Fruit fly (Drosophila melanogaster) whole organism, embryonic: ENCODE measurements around the gene CG12507.
A peak's percentile ranks its signal among the peaks of the same experiment; 100 is the strongest.

Experiments used
- Ada2b ChIP-seq: fragments of 200-800 bp; sonication (Bioruptor generic); IDR thresholded peaks from 2 replicates; pipeline ENCODE4 v1.3.6; 2022; ENCODE audit warnings: missing biosample characterization, missing genetic modification characterization
- B-H2 ChIP-seq: fragments of 200-800 bp; sonication (Bioruptor generic); optimal IDR thresholded peaks from 2 replicates; lab custom pipeline; 2018; ENCODE audit warnings: missing biosample characterization, mild to moderate bottlenecking, missing genetic modification characterization
- Bdp1 ChIP-seq: fragments of 200-800 bp; sonication (Bioruptor generic); optimal IDR thresholded peaks from 3 replicates; lab custom pipeline; 2016; ENCODE audit warnings: missing biosample characterization, missing genetic modification characterization
- CG10654 ChIP-seq: fragments of 200-800 bp; sonication (Bioruptor generic); optimal IDR thresholded peaks from 2 replicates; lab custom pipeline; 2016; ENCODE audit warnings: missing biosample characterization, missing genetic modification characterization
- CG12391 ChIP-seq: fragments of 200-800 bp; sonication (Bioruptor generic); optimal IDR thresholded peaks from 3 replicates; lab custom pipeline; 2018; ENCODE audit warnings: missing biosample characterization, mild to moderate bottlenecking, missing genetic modification characterization, moderate library complexity
- CG13296 ChIP-seq: fragments of 200-800 bp; sonication (Bioruptor generic); optimal IDR thresholded peaks from 3 replicates; lab custom pipeline; 2018; ENCODE audit warnings: missing biosample characterization, mild to moderate bottlenecking, missing genetic modification characterization
- CG14014 ChIP-seq: fragments of 200-800 bp; sonication (Bioruptor generic); IDR thresholded peaks from 2 replicates; pipeline ENCODE4 v1.3.6; 2022; ENCODE audit warnings: missing biosample characterization, missing genetic modification characterization
- CG14710 ChIP-seq: fragments of 200-800 bp; sonication (Bioruptor generic); optimal IDR thresholded peaks from 3 replicates; lab custom pipeline; 2019; ENCODE audit warnings: missing biosample characterization, mild to moderate bottlenecking, missing genetic modification characterization, moderate library complexity
- CG14965 ChIP-seq: fragments of 200-800 bp; sonication (Bioruptor generic); optimal IDR thresholded peaks from 2 replicates; lab custom pipeline; 2016; ENCODE audit warnings: missing biosample characterization, missing genetic modification characterization, borderline replicate concordance
- CG17328 ChIP-seq: fragments of 200-800 bp; sonication (Bioruptor generic); IDR thresholded peaks from 2 replicates; pipeline ENCODE4 v1.3.6; 2022; ENCODE audit warnings: missing biosample characterization, missing genetic modification characterization
- CG17612 ChIP-seq: fragments of 200-800 bp; sonication (Bioruptor generic); IDR thresholded peaks from 2 replicates; pipeline ENCODE4 v1.3.6; 2022; ENCODE audit warnings: missing biosample characterization, missing genetic modification characterization
- CG1832 ChIP-seq: fragments of 200-800 bp; sonication (Bioruptor generic); optimal IDR thresholded peaks from 2 replicates; lab custom pipeline; 2017; ENCODE audit warnings: missing biosample characterization, mild to moderate bottlenecking, missing genetic modification characterization, inconsistent platforms
- CG18599 ChIP-seq: fragments of 200-800 bp; sonication (Bioruptor generic); optimal IDR thresholded peaks from 3 replicates; lab custom pipeline; 2017; ENCODE audit warnings: missing biosample characterization, missing genetic modification characterization, mild to moderate bottlenecking, moderate library complexity, missing genetic modification reagents
- CG31388 ChIP-seq: fragments of 200-800 bp; sonication (Bioruptor generic); optimal IDR thresholded peaks from 2 replicates; lab custom pipeline; 2016; ENCODE audit warnings: missing biosample characterization, missing genetic modification characterization
- CG31441 ChIP-seq: fragments of 200-800 bp; sonication (Bioruptor generic); IDR thresholded peaks from 2 replicates; pipeline ENCODE4 v1.3.6; 2022; ENCODE audit warnings: missing biosample characterization, missing genetic modification characterization
- CG32767 ChIP-seq: fragments of 200-800 bp; sonication (Bioruptor generic); IDR thresholded peaks from 2 replicates; pipeline ENCODE4 v1.3.6; 2022; ENCODE audit warnings: missing biosample characterization, missing genetic modification characterization
- CG3281 ChIP-seq: fragments of 200-800 bp; sonication (Bioruptor generic); optimal IDR thresholded peaks from 3 replicates; lab custom pipeline; 2017; ENCODE audit warnings: missing biosample characterization, mild to moderate bottlenecking, missing genetic modification characterization
- CG3847 ChIP-seq: fragments of 200-800 bp; sonication (Bioruptor generic); IDR thresholded peaks from 2 replicates; pipeline ENCODE4 v1.3.6; 2022; ENCODE audit warnings: missing biosample characterization, missing genetic modification characterization
- CG42726 ChIP-seq: fragments of 200-800 bp; sonication (Bioruptor generic); IDR thresholded peaks from 2 replicates; pipeline ENCODE4 v1.3.6; 2022; ENCODE audit warnings: missing biosample characterization, missing genetic modification characterization; ENCODE audit not compliant: partially characterized antibody
- CG4328 ChIP-seq: fragments of 200-800 bp; sonication (Bioruptor generic); optimal IDR thresholded peaks from 3 replicates; lab custom pipeline; 2017; ENCODE audit warnings: missing biosample characterization, missing genetic modification reagents, missing genetic modification characterization
- CG4424 ChIP-seq: fragments of 200-800 bp; sonication (Bioruptor generic); optimal IDR thresholded peaks from 3 replicates; lab custom pipeline; 2016; ENCODE audit warnings: missing biosample characterization, missing genetic modification characterization
- CG6765 ChIP-seq: fragments of 200-800 bp; sonication (Bioruptor generic); optimal IDR thresholded peaks from 3 replicates; lab custom pipeline; 2017; ENCODE audit warnings: missing biosample characterization, mild to moderate bottlenecking, missing genetic modification characterization
- CG8388 ChIP-seq: fragments of 200-800 bp; sonication (Bioruptor generic); optimal IDR thresholded peaks from 2 replicates; lab custom pipeline; 2019; ENCODE audit warnings: missing biosample characterization, mild to moderate bottlenecking, missing genetic modification characterization, moderate library complexity
- CrebB ChIP-seq: fragments of 200-800 bp; sonication (Bioruptor generic); optimal IDR thresholded peaks from 3 replicates; lab custom pipeline; 2018; ENCODE audit warnings: missing biosample characterization, mild to moderate bottlenecking, missing genetic modification characterization
- D19B ChIP-seq: fragments of 200-800 bp; sonication (Bioruptor generic); optimal IDR thresholded peaks from 2 replicates; lab custom pipeline; 2017; ENCODE audit warnings: missing biosample characterization, mild to moderate bottlenecking, missing genetic modification characterization
- Dip2 ChIP-seq: fragments of 200-800 bp; sonication (Bioruptor generic); IDR thresholded peaks from 2 replicates; pipeline ENCODE4 v1.3.6; 2022; ENCODE audit warnings: missing biosample characterization, missing genetic modification characterization
- Dip3 ChIP-seq: fragments of 200-800 bp; sonication (Bioruptor generic); optimal IDR thresholded peaks from 3 replicates; lab custom pipeline; 2016; ENCODE audit warnings: missing biosample characterization, missing genetic modification characterization
- GATAe ChIP-seq: fragments of 200-800 bp; sonication (Bioruptor generic); conservative IDR thresholded peaks from 2 replicates; pipeline ENCODE4 v1.3.6; 2022; ENCODE audit warnings: missing biosample characterization, missing genetic modification characterization
- Gug ChIP-seq: fragments of 200-800 bp; sonication (Bioruptor generic); IDR thresholded peaks from 4 replicates; pipeline ENCODE4 v1.3.6; 2022; ENCODE audit warnings: missing biosample characterization, missing genetic modification characterization
- Hmr ChIP-seq: fragments of 200-800 bp; sonication (Bioruptor generic); optimal IDR thresholded peaks from 3 replicates; lab custom pipeline; 2017; ENCODE audit warnings: mild to moderate bottlenecking, missing biosample characterization, missing genetic modification reagents, missing genetic modification characterization
- Mad ChIP-seq: fragments of 200-800 bp; sonication (Bioruptor generic); optimal IDR thresholded peaks from 2 replicates; lab custom pipeline; 2016; ENCODE audit warnings: missing biosample characterization, missing genetic modification characterization
- Meics ChIP-seq: fragments of 200-800 bp; sonication (Bioruptor generic); optimal IDR thresholded peaks from 2 replicates; lab custom pipeline; 2017; ENCODE audit warnings: missing biosample characterization, mild to moderate bottlenecking, missing genetic modification characterization
- Nf-YC ChIP-seq: fragments of 200-800 bp; optimal IDR thresholded peaks from 3 replicates; lab custom pipeline; 2019; ENCODE audit warnings: missing biosample characterization, mild to moderate bottlenecking, missing genetic modification characterization, moderate library complexity
- al ChIP-seq: fragments of 200-800 bp; sonication (Bioruptor generic); IDR thresholded peaks from 2 replicates; pipeline ENCODE4 v1.3.6; 2022; ENCODE audit warnings: missing biosample characterization, missing genetic modification characterization
- bigmax ChIP-seq: fragments of 200-800 bp; sonication (Bioruptor generic); optimal IDR thresholded peaks from 2 replicates; lab custom pipeline; 2018; ENCODE audit warnings: missing biosample characterization, mild to moderate bottlenecking, missing genetic modification characterization
- corto ChIP-seq: fragments of 200-800 bp; sonication (Bioruptor generic); optimal IDR thresholded peaks from 2 replicates; lab custom pipeline; 2016; ENCODE audit warnings: missing biosample characterization, mild to moderate bottlenecking, missing genetic modification characterization, moderate library complexity
- cwo ChIP-seq: fragments of 200-800 bp; sonication (Bioruptor generic); optimal IDR thresholded peaks from 3 replicates; lab custom pipeline; 2017; ENCODE audit warnings: missing biosample characterization, missing genetic modification characterization, mild to moderate bottlenecking, moderate library complexity, missing genetic modification reagents
- ftz-f1 ChIP-seq: fragments of 200-800 bp; sonication (Bioruptor generic); optimal IDR thresholded peaks from 2 replicates; lab custom pipeline; 2016; ENCODE audit warnings: missing biosample characterization, missing genetic modification characterization
- gce ChIP-seq: fragments of 200-800 bp; sonication (Bioruptor generic); IDR thresholded peaks from 3 replicates; pipeline ENCODE4 v1.3.6; 2022; ENCODE audit warnings: missing biosample characterization, missing genetic modification characterization
- jing ChIP-seq: fragments of 200-800 bp; sonication (Bioruptor generic); optimal IDR thresholded peaks from 2 replicates; lab custom pipeline; 2018; ENCODE audit warnings: missing biosample characterization, mild to moderate bottlenecking, missing genetic modification characterization
- kni ChIP-seq: fragments of 200-800 bp; sonication (Bioruptor generic); optimal IDR thresholded peaks from 3 replicates; lab custom pipeline; 2017; ENCODE audit warnings: mild to moderate bottlenecking, missing biosample characterization, missing genetic modification reagents, missing genetic modification characterization
- lab ChIP-seq: fragments of 200-800 bp; sonication (Bioruptor generic); optimal IDR thresholded peaks from 3 replicates; lab custom pipeline; 2017; ENCODE audit warnings: missing biosample characterization, missing genetic modification characterization, mild to moderate bottlenecking, moderate library complexity, missing genetic modification reagents
- nom ChIP-seq: fragments of 200-800 bp; sonication (Bioruptor generic); optimal IDR thresholded peaks from 2 replicates; lab custom pipeline; 2017; ENCODE audit warnings: missing biosample characterization, missing genetic modification characterization, mild to moderate bottlenecking, moderate library complexity, missing genetic modification reagents
- sens-2 ChIP-seq: fragments of 200-800 bp; sonication (Bioruptor generic); IDR thresholded peaks from 2 replicates; pipeline ENCODE4 v1.3.6; 2022; ENCODE audit warnings: missing biosample characterization, missing genetic modification characterization
- seq ChIP-seq: fragments of 200-800 bp; sonication (Bioruptor generic); IDR thresholded peaks from 2 replicates; pipeline ENCODE4 v1.3.6; 2022; ENCODE audit warnings: missing biosample characterization, missing genetic modification characterization
- sna ChIP-seq: fragments of 200-800 bp; sonication (Bioruptor generic); IDR thresholded peaks from 2 replicates; pipeline ENCODE4 v1.3.6; 2022; ENCODE audit warnings: missing biosample characterization, missing genetic modification characterization; ENCODE audit not compliant: partially characterized antibody
- sug ChIP-seq: fragments of 200-800 bp; optimal IDR thresholded peaks from 2 replicates; lab custom pipeline; 2019; ENCODE audit warnings: missing biosample characterization, mild to moderate bottlenecking, missing genetic modification characterization, moderate library complexity
- tap ChIP-seq: fragments of 200-800 bp; optimal IDR thresholded peaks from 3 replicates; lab custom pipeline; 2019; ENCODE audit warnings: missing biosample characterization, mild to moderate bottlenecking, missing genetic modification characterization, moderate library complexity
- tio ChIP-seq: fragments of 200-800 bp; sonication (Bioruptor generic); optimal IDR thresholded peaks from 2 replicates; lab custom pipeline; 2017; ENCODE audit warnings: missing biosample characterization, missing genetic modification characterization, inconsistent platforms
- yki ChIP-seq: fragments of >200 bp; optimal IDR thresholded peaks from 3 replicates; lab custom pipeline; 2018

CG12507 gene

DNA sequence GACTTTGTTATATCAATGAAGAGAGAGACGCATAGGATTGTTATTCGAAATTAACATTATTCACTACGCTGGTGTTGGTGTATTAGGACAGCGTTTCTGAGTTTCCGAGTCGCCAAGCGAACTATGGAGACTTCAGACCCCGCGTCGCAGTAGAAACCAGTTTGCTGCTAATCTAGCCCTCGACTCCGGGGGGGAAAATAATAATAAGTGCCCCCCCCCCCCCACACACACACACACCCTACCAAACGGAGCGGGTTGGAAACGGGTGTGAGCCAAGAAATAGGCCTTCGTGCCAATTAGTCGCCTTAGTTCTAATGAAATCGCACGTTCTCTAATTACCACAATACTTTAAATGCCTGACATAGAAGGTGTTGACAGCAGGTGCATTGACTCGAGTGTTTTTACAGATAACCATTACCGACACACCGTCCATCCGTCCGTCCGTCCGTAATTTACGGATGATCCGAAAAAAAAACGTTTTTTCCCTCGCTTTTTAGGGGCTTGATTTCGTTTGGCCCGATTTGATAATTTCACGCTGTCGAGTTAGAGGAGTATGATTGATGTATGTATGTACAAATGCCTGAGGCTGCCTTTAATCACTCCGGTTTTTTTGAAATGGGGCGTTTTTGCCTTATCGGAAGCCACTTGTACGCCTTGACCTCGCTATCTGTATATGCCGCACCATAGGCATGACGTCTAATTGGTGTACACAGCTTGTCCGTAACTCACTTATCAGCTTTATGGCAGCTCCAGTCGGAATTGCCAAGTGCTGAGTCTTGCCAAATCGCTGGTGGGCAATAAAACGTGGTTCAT, 15.6 kb upstream of the CG12507 start (continued):
- no peak for TF ChIP-seq Dip3
- no peak for TF ChIP-seq CG3281
- peak; percentile 56; the same call in 1 of the 2 replicates for TF ChIP-seq CG32767 (GFP tag; lab: Robert Waterston, UW)
- no peak for TF ChIP-seq nom (GFP tag; lab: Kevin White, UChicago)
- no peak for TF ChIP-seq Bdp1 (GFP tag; lab: Kevin White, UChicago)
- TF ChIP-seq CG31388, result no peak
- TF ChIP-seq CG10654 (GFP tag; lab: Kevin White, UChicago), result no peak
- TF ChIP-seq tap (tag; lab: Kevin White, UChicago), result no peak
- TF ChIP-seq seq (GFP tag; lab: Robert Waterston, UW), result no peak
- no peak for TF ChIP-seq gce (GFP tag; lab: Robert Waterston, UW)
- TF ChIP-seq Mad, result no peak
- TF ChIP-seq sens-2 (GFP tag; lab: Robert Waterston, UW), result no peak
- TF ChIP-seq CG14014 (GFP tag; lab: Robert Waterston, UW), result no peak
- no peak for TF ChIP-seq CrebB (tag; lab: Kevin White, UChicago)
- TF ChIP-seq tio (GFP tag; lab: Kevin White, UChicago), result no peak
- TF ChIP-seq Gug (GFP tag; lab: Robert Waterston, UW), result no peak
- TF ChIP-seq Dip2, result no peak
- TF ChIP-seq yki (lab: Kevin White, UChicago), result no peak
- no peak for TF ChIP-seq CG3847 (GFP tag; lab: Robert Waterston, UW)
- no peak for TF ChIP-seq jing (GFP tag; lab: Kevin White, UChicago)
- TF ChIP-seq CG13296 (GFP tag; lab: Kevin White, UChicago), result no peak
- no peak for TF ChIP-seq CG18599
- peak; percentile 97 for TF ChIP-seq sug (tag; lab: Kevin White, UChicago)
- TF ChIP-seq CG42726 (GFP tag; lab: Robert Waterston, UW), result no peak
- TF ChIP-seq lab, result peak; percentile 47
- TF ChIP-seq Ada2b (GFP tag; lab: Robert Waterston, UW), result no peak
- TF ChIP-seq CG17328 (GFP tag; lab: Robert Waterston, UW), result no peak
- no peak for TF ChIP-seq Nf-YC (tag; lab: Kevin White, UChicago)
- no peak for TF ChIP-seq CG14965 (GFP tag; lab: Kevin White, UChicago)
- TF ChIP-seq CG1832 (GFP tag; lab: Kevin White, UChicago), result no peak
- TF ChIP-seq B-H2 (GFP tag; lab: Kevin White, UChicago), result no peak
- no peak for TF ChIP-seq CG31441 (GFP tag; lab: Robert Waterston, UW)
- TF ChIP-seq sna, result no peak
- TF ChIP-seq Meics (GFP tag; lab: Kevin White, UChicago), result peak; percentile 7
- no peak for TF ChIP-seq CG17612 (GFP tag; lab: Robert Waterston, UW)
- TF ChIP-seq Hmr (GFP tag; lab: Kevin White, UChicago), result peak; percentile 15
- TF ChIP-seq CG12391 (tag; lab: Kevin White, UChicago), result no peak
- no peak for TF ChIP-seq CG6765 (GFP tag; lab: Kevin White, UChicago)
- no peak for TF ChIP-seq CG14710 (tag; lab: Kevin White, UChicago)
- no peak for TF ChIP-seq al (GFP tag; lab: Robert Waterston, UW)
- peak; percentile 43 for TF ChIP-seq cwo (GFP tag; lab: Kevin White, UChicago)
- peak; percentile 39 for TF ChIP-seq ftz-f1
- no peak for TF ChIP-seq kni
- peak; percentile 11 for TF ChIP-seq CG4328 (GFP tag; lab: Kevin White, UChicago)
- no peak for TF ChIP-seq D19B
- TF ChIP-seq GATAe (GFP tag; lab: Robert Waterston, UW), result peak; percentile 31
- TF ChIP-seq corto (GFP tag; lab: Kevin White, UChicago), result no peak
- no peak for TF ChIP-seq CG8388
- no peak for TF ChIP-seq CG4424 (GFP tag; lab: Kevin White, UChicago)
- TF ChIP-seq bigmax (GFP tag; lab: Kevin White, UChicago), result no peak
